Fruit fly (Drosophila melanogaster) whole organism, wandering third instar larva: Measurements from ENCODE around the gene GAA1.

ENCODE experiments used
- Hr78 ChIP-seq: fragments of >200 bp; optimal IDR thresholded peaks from 2 replicates; lab custom pipeline; 2017; ENCODE audit warnings: missing biosample characterization, missing genetic modification characterization
- OdsH ChIP-seq: fragments of 200-800 bp; sonication (Bioruptor generic); optimal IDR thresholded peaks from 2 replicates; lab custom pipeline; 2016; ENCODE audit warnings: missing biosample characterization, mild to moderate bottlenecking, missing genetic modification characterization
- psq ChIP-seq: fragments of 200-800 bp; sonication (Bioruptor generic); optimal IDR thresholded peaks from 3 replicates; lab custom pipeline; 2017; ENCODE audit warnings: missing biosample characterization, mild to moderate bottlenecking, missing genetic modification characterization, moderate library complexity
- rgr ChIP-seq: fragments of 200-800 bp; sonication (Bioruptor generic); optimal IDR thresholded peaks from 3 replicates; lab custom pipeline; 2016; ENCODE audit warnings: missing biosample characterization, mild to moderate bottlenecking, missing genetic modification characterization
- sv ChIP-seq: fragments of 200-800 bp; sonication (Bioruptor generic); optimal IDR thresholded peaks from 3 replicates; lab custom pipeline; 2016; ENCODE audit warnings: missing biosample characterization, missing genetic modification characterization
- tai ChIP-seq: sonication (Bioruptor generic); optimal IDR thresholded peaks from 2 replicates; lab custom pipeline; 2016; ENCODE audit warnings: missing biosample characterization, missing genetic modification characterization

DNA sequence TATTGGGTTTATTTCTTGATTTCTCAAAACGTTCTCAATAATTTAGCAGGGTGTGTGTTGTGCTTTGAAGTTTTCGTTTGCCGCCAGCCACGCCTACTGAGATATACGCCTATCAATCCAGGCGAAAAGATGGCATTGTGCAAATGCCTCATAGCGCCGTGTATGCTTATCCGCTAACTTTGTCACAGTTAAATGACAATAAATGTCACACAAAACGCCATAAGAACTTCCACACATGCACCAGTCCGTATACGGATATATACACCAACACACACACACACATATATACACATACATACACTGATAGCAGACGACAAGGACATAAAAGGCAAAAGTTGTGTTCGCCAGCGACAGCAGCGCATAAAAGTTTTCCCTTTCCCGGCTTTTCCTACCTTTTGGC, 8.1 kb downstream of the GAA1 start, which contains the start of gene CG43137:
- TF ChIP-seq Hr78 (no peak), OdsH (no peak), tai (GFP tag; lab: Kevin White, UChicago) (no peak), psq (GFP tag; lab: Kevin White, UChicago) (no peak), sv (GFP tag; lab: Kevin White, UChicago) (no peak), rgr (GFP tag; lab: Kevin White, UChicago) (no peak)
